Fruit fly (Drosophila melanogaster): ENCODE data around the gene Socs16D.

dm6 chrX:17820252-17820651 lies 7.1 kb downstream of the Socs16D start:
- TF ChIP-seq CG12605 (GFP tag; IDR thresholded peaks at IDR 0.05) (no peak), CG4496 (GFP tag; IDR thresholded peaks at IDR 0.05) (no peak), CG8301 (tag; optimal IDR thresholded peaks at IDR 0.05) (no peak), CG17806 (tag; optimal IDR thresholded peaks at IDR 0.05) (no peak)

All from whole organism, pupa.